Worm (Caenorhabditis elegans): ENCODE results near the gene praf-3.

ce11 chrIV:8385662-8386061, 5.9 kb downstream of the praf-3 start:
- TF ChIP-seq him-1 (tag; optimal IDR thresholded peaks at IDR 0.05) (no peak), dao-5 (tag; optimal IDR thresholded peaks at IDR 0.05) (no peak)
